Worm (Caenorhabditis elegans): ENCODE results near the gene C39B10.5.

DNA sequence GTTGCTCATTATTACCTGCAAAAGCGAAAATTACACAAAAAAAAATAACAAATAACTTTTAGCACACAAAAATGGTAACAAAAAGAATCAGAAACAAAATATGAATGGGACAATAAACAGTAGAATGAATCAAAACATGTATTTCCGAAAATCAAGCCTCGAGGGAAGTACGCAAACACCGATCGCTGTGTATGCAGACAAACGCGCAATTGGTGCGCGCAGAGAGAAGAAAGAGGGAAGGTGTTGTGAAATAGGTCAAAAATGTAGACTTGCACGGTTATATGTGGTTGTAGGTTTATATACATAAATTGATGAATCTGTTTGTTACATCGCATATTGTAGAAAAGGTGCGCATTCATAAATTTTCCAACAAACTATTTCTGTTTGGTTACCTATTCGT, 27.4 kb upstream of the C39B10.5 start, which contains the start of gene cdk-11.2:
- no peak for TF ChIP-seq elt-3 (tag; optimal IDR thresholded peaks at IDR 0.05)
- TF ChIP-seq mdl-1 (tag; optimal IDR thresholded peaks at IDR 0.05), result no peak
- peak; percentile 16 for TF ChIP-seq lin-13 (GFP tag; optimal IDR thresholded peaks at IDR 0.05)
- peak; percentile 44 for TF ChIP-seq lin-11 (tag; optimal IDR thresholded peaks at IDR 0.05)
- peak; percentile 6 for TF ChIP-seq ceh-82 (tag; optimal IDR thresholded peaks at IDR 0.05)
- TF ChIP-seq fos-1 (tag; optimal IDR thresholded peaks at IDR 0.05), result peak; percentile 69
